Worm (Caenorhabditis elegans) whole organism, L2 larva: ENCODE data around the gene K07H8.9.

Experiments
- alr-1 ChIP-seq: fragments of 150-350 bp; optimal IDR thresholded peaks from 2 replicates; lab custom pipeline; 2014; ENCODE audit warnings: missing biosample characterization, missing genetic modification characterization
- nhr-11 ChIP-seq: fragments of 150-350 bp; optimal IDR thresholded peaks from 2 replicates; lab custom pipeline; 2014; ENCODE audit warnings: missing biosample characterization, missing genetic modification characterization
- nhr-25 ChIP-seq: fragments of 150-350 bp; sonication (generic microtip); optimal IDR thresholded peaks from 3 replicates; lab custom pipeline; 2014; ENCODE audit warnings: missing biosample characterization, missing genetic modification characterization
- nhr-77 ChIP-seq: fragments of 150-350 bp; optimal IDR thresholded peaks from 2 replicates; lab custom pipeline; 2014; ENCODE audit warnings: missing biosample characterization, missing genetic modification characterization
- peb-1 ChIP-seq: fragments of 150-350 bp; optimal IDR thresholded peaks from 2 replicates; lab custom pipeline; 2014; ENCODE audit warnings: missing biosample characterization, missing genetic modification characterization
- skn-1 ChIP-seq: sonication (generic microtip); optimal IDR thresholded peaks from 2 replicates; lab custom pipeline; 2017; ENCODE audit warnings: missing biosample characterization, missing genetic modification characterization

DNA sequence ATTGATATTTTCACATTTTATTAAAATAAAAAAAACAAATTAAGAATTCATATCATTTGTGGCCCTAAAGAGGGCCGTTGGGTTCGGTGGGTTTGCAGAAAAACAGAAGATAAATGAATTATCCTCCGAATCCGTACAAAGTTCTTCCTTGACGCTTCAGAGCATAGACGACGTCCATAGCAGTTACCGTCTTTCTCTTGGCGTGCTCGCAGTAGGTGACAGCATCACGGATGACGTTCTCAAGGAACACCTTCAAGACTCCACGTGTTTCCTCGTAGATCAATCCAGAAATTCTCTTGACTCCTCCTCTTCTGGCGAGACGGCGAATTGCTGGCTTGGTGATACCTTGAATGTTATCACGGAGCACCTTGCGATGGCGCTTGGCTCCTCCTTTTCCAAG lies 47.3 kb upstream of the K07H8.9 start:
- TF ChIP-seq nhr-77 (tag; lab: Kevin White, UChicago): no peak
- no peak for TF ChIP-seq peb-1 (tag; lab: Kevin White, UChicago)
- no peak for TF ChIP-seq alr-1 (tag; lab: Kevin White, UChicago)
- TF ChIP-seq nhr-25 (tag; lab: Kevin White, UChicago): no peak
- TF ChIP-seq nhr-11: no peak
- TF ChIP-seq skn-1 (tag; lab: Kevin White, UChicago): no peak
